Fruit fly (Drosophila melanogaster): ENCODE results near the gene CG15025.

The CG15025 gene

dm6 chr3R:19499776-19500175 lies 8.9 kb upstream of the CG15025 start:
- TF ChIP-seq zen2 (GFP tag; IDR thresholded peaks at IDR 0.05; ENCODE audit: partially characterized antibody): no peak
- TF ChIP-seq org-1 (GFP tag; optimal IDR thresholded peaks at IDR 0.05): no peak
- TF ChIP-seq bab2 (GFP tag; optimal IDR thresholded peaks at IDR 0.05): no peak
- no peak for TF ChIP-seq ap (GFP tag; IDR thresholded peaks at IDR 0.05)
- TF ChIP-seq onecut (GFP tag; IDR thresholded peaks at IDR 0.05): peak; percentile 95
- TF ChIP-seq crol (GFP tag; IDR thresholded peaks at IDR 0.05): 0 out of 2 replicates have a peak, but pooled peaks have one; percentile 6
- no peak for TF ChIP-seq CG8388 (GFP tag; optimal IDR thresholded peaks at IDR 0.05)
- peak; percentile 16 for TF ChIP-seq CG1832 (GFP tag; optimal IDR thresholded peaks at IDR 0.05)
- TF ChIP-seq fru (optimal IDR thresholded peaks at IDR 0.05): no peak
- TF ChIP-seq CG8765 (GFP tag; IDR thresholded peaks at IDR 0.05): no peak
- no peak for TF ChIP-seq CG4820 (GFP tag; optimal IDR thresholded peaks at IDR 0.05)
- no peak for TF ChIP-seq eve (GFP tag; optimal IDR thresholded peaks at IDR 0.05)
- peak; percentile 6 for TF ChIP-seq run (tag; optimal IDR thresholded peaks at IDR 0.05)
- TF ChIP-seq HLH3B (GFP tag; IDR thresholded peaks at IDR 0.05): no peak

DNA sequence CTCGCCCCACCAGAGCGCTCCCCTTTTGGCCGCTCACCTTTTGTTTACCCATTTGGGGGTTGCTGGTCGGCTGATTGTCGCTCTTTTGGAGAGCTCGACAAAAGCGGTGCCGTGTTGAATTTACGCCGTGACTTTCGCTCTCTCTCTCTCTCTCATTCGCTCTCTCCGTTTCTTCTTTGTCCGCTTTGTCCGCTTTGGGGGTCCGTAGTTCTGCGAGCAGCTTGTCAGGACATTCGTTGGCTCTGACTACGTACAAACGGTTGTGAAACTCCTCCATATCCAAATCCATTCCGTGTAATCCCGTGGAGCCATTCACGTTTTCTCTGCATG lies 8.4 kb upstream of the CG15025 start:
- 0 out of 2 replicates have a peak, but pooled peaks have one; percentile 0 for TF ChIP-seq Dref (GFP tag; IDR thresholded peaks at IDR 0.05)
- no peak for TF ChIP-seq aop (GFP tag; IDR thresholded peaks at IDR 0.05)
- 0 out of 3 replicates have a peak, but pooled peaks have one; percentile 2 for TF ChIP-seq CG11456 (GFP tag; IDR thresholded peaks at IDR 0.05)
- TF ChIP-seq Trl (optimal IDR thresholded peaks at IDR 0.05): peak; percentile 59 to 64
- TF ChIP-seq Trl (GFP tag; optimal IDR thresholded peaks at IDR 0.05): no peak
- peak; percentile 30; the same call in 1 of the 3 replicates for TF ChIP-seq CG17361 (GFP tag; IDR thresholded peaks at IDR 0.05)
- 0 out of 2 replicates have a peak, but pooled peaks have one; percentile 0 for TF ChIP-seq ro (GFP tag; IDR thresholded peaks at IDR 0.05)
- TF ChIP-seq CG1832 (GFP tag; optimal IDR thresholded peaks at IDR 0.05): no peak
- no peak for TF ChIP-seq CG12769 (tag; optimal IDR thresholded peaks at IDR 0.05)

- TF ChIP-seq Hmx (GFP tag; optimal IDR thresholded peaks at IDR 0.05) (no peak), CG15601 (tag; optimal IDR thresholded peaks at IDR 0.05) (peak; percentile 84), CG16815 (GFP tag; optimal IDR thresholded peaks at IDR 0.05) (peak; percentile 80), crol (GFP tag; IDR thresholded peaks at IDR 0.05) (peak; percentile 87), esg (GFP tag; conservative IDR thresholded peaks at IDR 0.05) (peak; percentile 95), CG13775 (GFP tag; optimal IDR thresholded peaks at IDR 0.05) (peak; percentile 86), CG10209 (GFP tag; optimal IDR thresholded peaks at IDR 0.05) (peak; percentile 94), D (optimal IDR thresholded peaks at IDR 0.05) (no peak), D (GFP tag; optimal IDR thresholded peaks at IDR 0.05) (peak; percentile 88), slou (GFP tag; optimal IDR thresholded peaks at IDR 0.05) (peak; percentile 94), dati (GFP tag; IDR thresholded peaks at IDR 0.05) (peak; percentile 82), CG2129 (GFP tag; IDR thresholded peaks at IDR 0.05; ENCODE audit: partially characterized antibody) (no peak), Dip2 (GFP tag; IDR thresholded peaks at IDR 0.05) (peak; percentile 59; the same call in 1 of the 2 replicates), CG10274 (GFP tag; optimal IDR thresholded peaks at IDR 0.05) (peak; percentile 78), Lhr (GFP tag; optimal IDR thresholded peaks at IDR 0.05) (peak; percentile 62), CG12942 (GFP tag; optimal IDR thresholded peaks at IDR 0.05) (peak; percentile 91), Vsx1 (GFP tag; optimal IDR thresholded peaks at IDR 0.05) (peak; percentile 74), gcm2 (GFP tag; optimal IDR thresholded peaks at IDR 0.05) (peak; percentile 81), hb (GFP tag; IDR thresholded peaks at IDR 0.05; ENCODE audit: partially characterized antibody) (0 out of 3 replicates have a peak, but pooled peaks have one; percentile 36), pan (optimal IDR thresholded peaks at IDR 0.05) (no peak), pan (GFP tag; optimal IDR thresholded peaks at IDR 0.05 in 1 of 2, IDR thresholded peaks at IDR 0.05 in 1 of 2) (peak in 1 of 2 experiments; percentile 96), CG8359 (GFP tag; optimal IDR thresholded peaks at IDR 0.05; ENCODE audit: borderline replicate concordance) (peak; percentile 72), Asciz (GFP tag; optimal IDR thresholded peaks at IDR 0.05) (peak; percentile 93), CG17802 (tag; optimal IDR thresholded peaks at IDR 0.05) (peak; percentile 74), unc-4 (GFP tag; IDR thresholded peaks at IDR 0.05; ENCODE audit: partially characterized antibody) (no peak), Optix (GFP tag; IDR thresholded peaks at IDR 0.05) (peak; percentile 92), eve (GFP tag; optimal IDR thresholded peaks at IDR 0.05) (peak in 1 of 2 experiments; percentile 92), Dll (GFP tag; IDR thresholded peaks at IDR 0.05; ENCODE audit: partially characterized antibody) (no peak)
These were observed 7.9 kb upstream of the CG15025 start for dm6 chr3R:19498672-19499373.

Measured in whole organism, embryonic.